Worm (Caenorhabditis elegans) whole organism, L4 larva: Measurements from ENCODE around the gene fbxa-137.

Source experiments
- lin-15B ChIP-seq: fragments of 150-350 bp; sonication (generic microtip); optimal IDR thresholded peaks from 3 replicates; lab custom pipeline; 2014; ENCODE audit warnings: missing biosample characterization, missing genetic modification characterization
- nhr-11 ChIP-seq: fragments of 150-350 bp; optimal IDR thresholded peaks from 2 replicates; lab custom pipeline; 2014; ENCODE audit warnings: missing biosample characterization, missing genetic modification characterization

ce11 chrV:2300905-2301304, 22.3 kb downstream of the fbxa-137 start, which contains the start of gene Y19D10B.8:
- no peak for TF ChIP-seq lin-15B (tag; lab: Kevin White, UChicago)
- TF ChIP-seq nhr-11 (tag; lab: Kevin White, UChicago), result no peak
